Worm (Caenorhabditis elegans) whole organism, midembryonic: ENCODE measurements around the gene Y27F2A.8.

Experiments
- T22C8.4 ChIP-seq: fragments of 200-800 bp; sonication (Bioruptor generic); IDR thresholded peaks from 2 replicates; pipeline ENCODE4 v1.3.6; 2022; ENCODE audit warnings: missing genetic modification characterization, missing compliant biosample characterization
- flt-1 ChIP-seq: fragments of 200-800 bp; sonication (Bioruptor generic); IDR thresholded peaks from 2 replicates; pipeline ENCODE4 v1.3.6; 2022; ENCODE audit warnings: missing genetic modification characterization, missing compliant biosample characterization

DNA sequence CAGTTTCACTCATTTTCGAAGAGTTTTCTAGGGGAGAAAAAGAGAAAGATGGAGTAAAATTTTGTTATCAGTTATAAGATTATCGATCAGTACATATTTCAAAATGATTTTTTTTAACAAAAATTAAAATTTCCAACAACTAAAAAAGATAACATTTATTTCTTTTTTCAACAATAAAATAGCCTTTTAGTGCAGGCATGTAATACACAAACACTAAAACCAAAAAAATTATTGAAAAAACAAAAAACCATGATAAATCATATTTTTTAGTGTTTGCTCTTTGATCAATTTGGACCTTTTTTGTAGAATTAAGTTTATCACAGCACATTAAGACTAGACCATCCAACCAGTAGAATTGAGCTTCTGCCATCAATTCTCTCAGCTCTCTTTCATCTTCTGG, 41.0 kb downstream of the Y27F2A.8 start, which contains the start of gene ZC239.15:
- TF ChIP-seq flt-1 (GFP tag; lab: Robert Waterston, UW) (no peak), T22C8.4 (GFP tag; lab: Robert Waterston, UW) (no peak)
